Fruit fly (Drosophila melanogaster): Measurements from ENCODE around the gene CG9705.

DNA sequence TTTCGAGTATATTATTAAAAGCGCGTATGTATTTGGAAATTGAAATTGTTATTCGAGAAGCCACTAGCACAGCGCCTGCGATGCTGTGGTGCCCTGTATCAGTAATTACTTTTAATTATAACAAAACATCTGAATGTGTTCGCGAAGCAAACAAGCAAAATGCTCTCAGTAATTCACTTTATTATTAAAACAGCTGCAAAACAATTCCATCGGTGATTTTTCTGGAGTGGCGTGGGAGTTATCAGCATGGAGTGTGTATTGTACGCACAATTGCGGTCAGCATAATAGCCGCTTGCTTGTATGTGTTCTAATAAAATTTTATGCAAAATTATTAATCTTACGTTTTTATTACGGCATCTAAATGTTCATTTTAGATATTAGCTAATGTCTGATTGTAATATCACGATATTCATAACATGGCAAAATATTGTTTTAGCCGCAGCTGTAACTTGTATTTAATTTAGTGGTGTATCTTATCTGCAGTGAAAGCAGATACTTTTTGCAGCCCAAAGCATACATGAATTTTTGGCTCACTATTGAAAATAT, 2.4 kb downstream of the CG9705 start:
- TF ChIP-seq Sin3A (optimal IDR thresholded peaks at IDR 0.05) (no peak), h (optimal IDR thresholded peaks at IDR 0.05) (no peak), Myc (optimal IDR thresholded peaks at IDR 0.05) (no peak), psq (optimal IDR thresholded peaks at IDR 0.05) (no peak)
